Worm (Caenorhabditis elegans) whole organism, late embryonic: ENCODE measurements around the gene pcp-3.

Source experiments
- C08G9.2 ChIP-seq: sonication (generic microtip); optimal IDR thresholded peaks from 2 replicates; lab custom pipeline; 2016; ENCODE audit warnings: mild to moderate bottlenecking, missing genetic modification characterization, moderate library complexity, missing compliant biosample characterization
- ceh-24 ChIP-seq: sonication (generic microtip); optimal IDR thresholded peaks from 2 replicates; lab custom pipeline; 2016; ENCODE audit warnings: mild to moderate bottlenecking, missing genetic modification characterization, missing compliant biosample characterization
- ceh-30 ChIP-seq: fragments of 150-350 bp; optimal IDR thresholded peaks from 2 replicates; lab custom pipeline; 2014; ENCODE audit warnings: missing biosample characterization, missing genetic modification characterization
- hlh-30 ChIP-seq: sonication (generic microtip); optimal IDR thresholded peaks from 2 replicates; lab custom pipeline; 2017; ENCODE audit warnings: antibody characterized with exemption, missing genetic modification characterization, missing compliant biosample characterization; ENCODE audit not compliant: insufficient read depth
- hlh-6 ChIP-seq: sonication (generic microtip); optimal IDR thresholded peaks from 2 replicates; lab custom pipeline; 2016; ENCODE audit warnings: missing genotype, missing genetic modification characterization, missing compliant biosample characterization
- hlh-8 ChIP-seq: sonication (generic microtip); optimal IDR thresholded peaks from 2 replicates; lab custom pipeline; 2016; ENCODE audit warnings: missing genotype, missing genetic modification characterization, missing compliant biosample characterization
- lim-6 ChIP-seq: sonication (generic microtip); optimal IDR thresholded peaks from 2 replicates; lab custom pipeline; 2016; ENCODE audit warnings: missing genetic modification characterization, missing compliant biosample characterization
- nfya-1 ChIP-seq: sonication (generic microtip); optimal IDR thresholded peaks from 2 replicates; lab custom pipeline; 2017; ENCODE audit warnings: missing genetic modification characterization, mild to moderate bottlenecking, missing compliant biosample characterization, antibody characterized with exemption, moderate library complexity
- pag-3 ChIP-seq: sonication (generic microtip); optimal IDR thresholded peaks from 2 replicates; lab custom pipeline; 2016; ENCODE audit warnings: missing compliant biosample characterization, missing genetic modification characterization, borderline replicate concordance
- pqm-1 ChIP-seq: sonication (generic microtip); optimal IDR thresholded peaks from 2 replicates; lab custom pipeline; 2016; ENCODE audit warnings: missing genetic modification characterization, missing compliant biosample characterization
- unc-42 ChIP-seq: sonication (generic microtip); optimal IDR thresholded peaks from 2 replicates; lab custom pipeline; 2016; ENCODE audit warnings: missing genotype, missing genetic modification characterization, missing compliant biosample characterization
- unc-55 ChIP-seq: sonication (generic microtip); optimal IDR thresholded peaks from 2 replicates; lab custom pipeline; 2017; ENCODE audit warnings: missing biosample characterization, missing genetic modification reagents, missing genetic modification characterization
- zip-5 ChIP-seq: sonication (generic microtip); optimal IDR thresholded peaks from 2 replicates; lab custom pipeline; 2016; ENCODE audit warnings: missing genetic modification characterization, missing compliant biosample characterization

ce11 chrIV:9192522-9192921, 33.7 kb upstream of the pcp-3 start, which contains the start of gene C46C2.5:
- TF ChIP-seq lim-6 (tag; lab: Kevin White, UChicago) (no peak), nfya-1 (tag; lab: Kevin White, UChicago) (no peak), ceh-24 (no peak), ceh-30 (tag; lab: Kevin White, UChicago) (no peak), C08G9.2 (tag; lab: Kevin White, UChicago) (no peak), zip-5 (tag; lab: Kevin White, UChicago) (no peak), hlh-8 (tag; lab: Kevin White, UChicago) (no peak), hlh-30 (tag; lab: Kevin White, UChicago) (no peak), pqm-1 (tag; lab: Kevin White, UChicago) (no peak), unc-55 (GFP tag; lab: Kevin White, UChicago) (no peak), pag-3 (no peak), hlh-6 (no peak), unc-42 (tag; lab: Kevin White, UChicago) (no peak)
